Fruit fly (Drosophila melanogaster) whole organism, embryonic: Measurements from ENCODE around the gene CG10140.

Experiments
- ATbp ChIP-seq: fragments of 200-800 bp; sonication (Bioruptor generic); optimal IDR thresholded peaks from 2 replicates; lab custom pipeline; 2017; ENCODE audit warnings: missing biosample characterization, mild to moderate bottlenecking, missing genetic modification characterization, missing genetic modification reagents
- Adf1 ChIP-seq: fragments of 200-800 bp; sonication (Bioruptor generic); IDR thresholded peaks from 2 replicates; pipeline ENCODE4 v1.3.6; 2022; ENCODE audit warnings: missing biosample characterization, missing genetic modification characterization
- Aef1 ChIP-seq: fragments of 200-800 bp; sonication (Bioruptor generic); IDR thresholded peaks from 3 replicates; pipeline ENCODE4 v1.3.6; 2022; ENCODE audit warnings: missing biosample characterization, missing genetic modification characterization
- CG10209 ChIP-seq: fragments of 200-800 bp; sonication (Bioruptor generic); optimal IDR thresholded peaks from 3 replicates; lab custom pipeline; 2017; ENCODE audit warnings: missing biosample characterization, mild to moderate bottlenecking, missing genetic modification characterization, missing genetic modification reagents
- CG11398 ChIP-seq: fragments of 200-800 bp; sonication (Bioruptor generic); optimal IDR thresholded peaks from 2 replicates; lab custom pipeline; 2016; ENCODE audit warnings: missing biosample characterization, missing genetic modification characterization
- CG11456 ChIP-seq: fragments of 200-800 bp; sonication (Bioruptor generic); IDR thresholded peaks from 3 replicates; pipeline ENCODE4 v1.3.6; 2022; ENCODE audit warnings: missing biosample characterization, missing genetic modification characterization
- CG13624 ChIP-seq: fragments of 200-800 bp; sonication (Bioruptor generic); optimal IDR thresholded peaks from 2 replicates; lab custom pipeline; 2016; ENCODE audit warnings: missing biosample characterization, missing genetic modification characterization
- CG1529 ChIP-seq: fragments of 200-800 bp; sonication (Bioruptor generic); optimal IDR thresholded peaks from 3 replicates; lab custom pipeline; 2018; ENCODE audit warnings: missing biosample characterization, missing genetic modification characterization
- CG1602 ChIP-seq: fragments of 200-800 bp; sonication (Bioruptor generic); optimal IDR thresholded peaks from 3 replicates; lab custom pipeline; 2016; ENCODE audit warnings: missing biosample characterization, missing genetic modification characterization
- CG18262 ChIP-seq: fragments of 200-800 bp; optimal IDR thresholded peaks from 3 replicates; lab custom pipeline; 2019; ENCODE audit warnings: missing biosample characterization, mild to moderate bottlenecking, missing genetic modification characterization, moderate library complexity
- CG18619 ChIP-seq: fragments of 200-800 bp; sonication (Bioruptor generic); optimal IDR thresholded peaks from 3 replicates; lab custom pipeline; 2017; ENCODE audit warnings: missing biosample characterization, mild to moderate bottlenecking, missing genetic modification characterization
- CG32767 ChIP-seq: fragments of 200-800 bp; sonication (Bioruptor generic); IDR thresholded peaks from 2 replicates; pipeline ENCODE4 v1.3.6; 2022; ENCODE audit warnings: missing biosample characterization, missing genetic modification characterization
- CG3995 ChIP-seq: fragments of 200-800 bp; sonication (Bioruptor generic); optimal IDR thresholded peaks from 3 replicates; lab custom pipeline; 2016; ENCODE audit warnings: missing biosample characterization, missing genetic modification characterization
- CG4328 ChIP-seq: fragments of 200-800 bp; sonication (Bioruptor generic); optimal IDR thresholded peaks from 3 replicates; lab custom pipeline; 2017; ENCODE audit warnings: missing biosample characterization, missing genetic modification reagents, missing genetic modification characterization
- CG4707 ChIP-seq: fragments of 200-800 bp; sonication (Bioruptor generic); optimal IDR thresholded peaks from 2 replicates; lab custom pipeline; 2018; ENCODE audit warnings: missing biosample characterization, mild to moderate bottlenecking, missing genetic modification characterization, moderate library complexity
- CG4820 ChIP-seq: fragments of 200-800 bp; sonication (Bioruptor generic); optimal IDR thresholded peaks from 3 replicates; lab custom pipeline; 2016; ENCODE audit warnings: missing biosample characterization, missing genetic modification characterization
- CG6689 ChIP-seq: fragments of 200-800 bp; sonication (Bioruptor generic); IDR thresholded peaks from 2 replicates; pipeline ENCODE4 v1.3.6; 2022; ENCODE audit warnings: missing biosample characterization, missing genetic modification characterization
- CG6765 ChIP-seq: fragments of 200-800 bp; sonication (Bioruptor generic); optimal IDR thresholded peaks from 3 replicates; lab custom pipeline; 2017; ENCODE audit warnings: missing biosample characterization, mild to moderate bottlenecking, missing genetic modification characterization
- CG6791 ChIP-seq: fragments of 200-800 bp; sonication (Bioruptor generic); IDR thresholded peaks from 3 replicates; pipeline ENCODE4 v1.3.6; 2022; ENCODE audit warnings: missing biosample characterization, missing genetic modification characterization; ENCODE audit not compliant: partially characterized antibody
- CG6854 ChIP-seq: fragments of 200-800 bp; sonication (Bioruptor generic); optimal IDR thresholded peaks from 3 replicates; lab custom pipeline; 2017; ENCODE audit warnings: missing biosample characterization, mild to moderate bottlenecking, missing genetic modification characterization
- CG7271 ChIP-seq: fragments of 200-800 bp; sonication (Bioruptor generic); optimal IDR thresholded peaks from 2 replicates; lab custom pipeline; 2018; ENCODE audit warnings: missing biosample characterization, mild to moderate bottlenecking, missing genetic modification characterization, moderate library complexity
- CTCF ChIP-seq: fragments of 200-800 bp; sonication (Bioruptor generic); optimal IDR thresholded peaks from 2 replicates; lab custom pipeline; 2017; ENCODE audit warnings: missing biosample characterization, mild to moderate bottlenecking, missing genetic modification characterization, moderate library complexity
- CkIIα-i1 ChIP-seq: fragments of 200-800 bp; sonication (Bioruptor generic); IDR thresholded peaks from 2 replicates; pipeline ENCODE4 v1.3.6; 2022; ENCODE audit warnings: missing biosample characterization, missing genetic modification characterization
- D19A ChIP-seq: fragments of 200-800 bp; optimal IDR thresholded peaks from 3 replicates; lab custom pipeline; 2019; ENCODE audit warnings: missing biosample characterization, mild to moderate bottlenecking, missing genetic modification characterization, moderate library complexity
- Deaf1 ChIP-seq: fragments of 200-800 bp; optimal IDR thresholded peaks from 3 replicates; lab custom pipeline; 2019; ENCODE audit warnings: missing biosample characterization, mild to moderate bottlenecking, missing genetic modification characterization, moderate library complexity
- Dfd ChIP-seq, 2 experiments: fragments of >200 bp; optimal IDR thresholded peaks; 2 replicates each; lab custom pipeline; 2017; ENCODE audit warnings: missing biosample characterization in 2 of 2, missing genetic modification characterization in 2 of 2
- Dip2 ChIP-seq: fragments of 200-800 bp; sonication (Bioruptor generic); IDR thresholded peaks from 2 replicates; pipeline ENCODE4 v1.3.6; 2022; ENCODE audit warnings: missing biosample characterization, missing genetic modification characterization
- Doc2 ChIP-seq: fragments of 200-800 bp; sonication (Bioruptor generic); IDR thresholded peaks from 2 replicates; pipeline ENCODE4 v1.3.6; 2022; ENCODE audit warnings: missing biosample characterization, missing genetic modification characterization
- Dref ChIP-seq: fragments of 200-800 bp; sonication (Bioruptor generic); IDR thresholded peaks from 2 replicates; pipeline ENCODE4 v1.3.6; 2022; ENCODE audit warnings: missing biosample characterization, missing genetic modification characterization
- H2.0 ChIP-seq: fragments of 200-800 bp; sonication (Bioruptor generic); IDR thresholded peaks from 2 replicates; pipeline ENCODE4 v1.3.6; 2022; ENCODE audit warnings: missing biosample characterization, missing genetic modification characterization
- HmgZ ChIP-seq: fragments of 200-800 bp; sonication (Bioruptor generic); optimal IDR thresholded peaks from 2 replicates; lab custom pipeline; 2018; ENCODE audit warnings: missing biosample characterization, mild to moderate bottlenecking, missing genetic modification characterization
- Hsf ChIP-seq: fragments of 200-800 bp; sonication (Bioruptor generic); optimal IDR thresholded peaks from 3 replicates; lab custom pipeline; 2016; ENCODE audit warnings: missing biosample characterization, missing genetic modification characterization
- Jarid2 ChIP-seq: fragments of 200-800 bp; sonication (Bioruptor generic); optimal IDR thresholded peaks from 3 replicates; lab custom pipeline; 2017; ENCODE audit warnings: mild to moderate bottlenecking, missing biosample characterization, missing genetic modification reagents, missing genetic modification characterization
- Mrtf ChIP-seq: fragments of 200-800 bp; sonication (Bioruptor generic); IDR thresholded peaks from 3 replicates; pipeline ENCODE4 v1.3.6; 2022; ENCODE audit warnings: missing biosample characterization, missing genetic modification characterization
- Myb ChIP-seq: fragments of 200-800 bp; sonication (Bioruptor generic); optimal IDR thresholded peaks from 2 replicates; lab custom pipeline; 2016; ENCODE audit warnings: missing biosample characterization, missing genetic modification characterization
- Scr ChIP-seq: fragments of 200-800 bp; sonication (Bioruptor generic); IDR thresholded peaks from 2 replicates; pipeline ENCODE4 v1.3.6; 2022; ENCODE audit warnings: missing biosample characterization, missing genetic modification characterization; ENCODE audit not compliant: partially characterized antibody
- Sin3A ChIP-seq: fragments of >200 bp; optimal IDR thresholded peaks from 2 replicates; lab custom pipeline; 2018
- Tbp ChIP-seq: fragments of >200 bp; optimal IDR thresholded peaks from 2 replicates; lab custom pipeline; 2018; ENCODE audit warnings: missing biosample characterization, missing genetic modification characterization
- ap ChIP-seq: fragments of 200-800 bp; sonication (Bioruptor generic); IDR thresholded peaks from 2 replicates; pipeline ENCODE4 v1.3.6; 2022; ENCODE audit warnings: missing biosample characterization, missing genetic modification characterization
- grn ChIP-seq: fragments of 200-800 bp; sonication (Bioruptor generic); optimal IDR thresholded peaks from 3 replicates; lab custom pipeline; 2017; ENCODE audit warnings: missing biosample characterization, missing genetic modification characterization
- h ChIP-seq: fragments of >200 bp; optimal IDR thresholded peaks from 2 replicates; lab custom pipeline; 2017
- hb ChIP-seq: fragments of 200-800 bp; sonication (Bioruptor generic); IDR thresholded peaks from 3 replicates; pipeline ENCODE4 v1.3.6; 2022; ENCODE audit warnings: missing biosample characterization, missing genetic modification characterization; ENCODE audit not compliant: partially characterized antibody
- kah ChIP-seq: fragments of 200-800 bp; sonication (Bioruptor generic); optimal IDR thresholded peaks from 2 replicates; lab custom pipeline; 2018; ENCODE audit warnings: missing biosample characterization, mild to moderate bottlenecking, missing genetic modification characterization
- luna ChIP-seq: fragments of 200-800 bp; sonication (Bioruptor generic); optimal IDR thresholded peaks from 2 replicates; lab custom pipeline; 2016; ENCODE audit warnings: missing biosample characterization, missing genetic modification characterization
- mam ChIP-seq: fragments of 200-800 bp; sonication (Bioruptor generic); optimal IDR thresholded peaks from 3 replicates; lab custom pipeline; 2016; ENCODE audit warnings: missing biosample characterization, missing genetic modification characterization
- nerfin-2 ChIP-seq: fragments of 200-800 bp; sonication (Bioruptor generic); IDR thresholded peaks from 2 replicates; pipeline ENCODE4 v1.3.6; 2022; ENCODE audit warnings: missing biosample characterization, missing genetic modification characterization; ENCODE audit not compliant: partially characterized antibody
- repo ChIP-seq: fragments of 200-800 bp; sonication (Bioruptor generic); optimal IDR thresholded peaks from 2 replicates; lab custom pipeline; 2016; ENCODE audit warnings: missing biosample characterization, missing genetic modification characterization
- row ChIP-seq: fragments of 200-800 bp; sonication (Bioruptor generic); IDR thresholded peaks from 3 replicates; pipeline ENCODE4 v1.3.6; 2022; ENCODE audit warnings: missing biosample characterization, missing genetic modification characterization
- sd ChIP-seq: fragments of 200-800 bp; sonication (Bioruptor generic); optimal IDR thresholded peaks from 3 replicates; lab custom pipeline; 2018; ENCODE audit warnings: missing biosample characterization, mild to moderate bottlenecking, missing genetic modification characterization, moderate library complexity
- sr ChIP-seq: fragments of 200-800 bp; sonication (Bioruptor generic); IDR thresholded peaks from 3 replicates; pipeline ENCODE4 v1.3.6; 2022; ENCODE audit warnings: missing biosample characterization, missing genetic modification characterization
- tna ChIP-seq: fragments of 200-800 bp; sonication (Bioruptor generic); IDR thresholded peaks from 2 replicates; pipeline ENCODE4 v1.3.6; 2022; ENCODE audit warnings: missing biosample characterization, missing genetic modification characterization; ENCODE audit not compliant: partially characterized antibody

Gene CG10140

dm6 chr3L:13476566-13477452, 36.5 kb upstream of the CG10140 start (continued):
- TF ChIP-seq Sin3A (lab: Kevin White, UChicago) (no peak), sr (GFP tag; lab: Robert Waterston, UW) (peak; percentile 85), Dref (GFP tag; lab: Robert Waterston, UW) (no peak), CG32767 (GFP tag; lab: Robert Waterston, UW) (peak; percentile 91), CG4328 (peak; percentile 88), sd (peak; percentile 99), CG11456 (peak; percentile 70; the same call in 2 of the 3 replicates), CTCF (GFP tag; lab: Kevin White, UChicago) (peak; percentile 64), Scr (GFP tag; lab: Robert Waterston, UW) (no peak), grn (peak; percentile 21), Aef1 (GFP tag; lab: Robert Waterston, UW) (peak; percentile 79), Dip2 (GFP tag; lab: Robert Waterston, UW) (no peak), hb (GFP tag; lab: Robert Waterston, UW) (no peak), ATbp (GFP tag; lab: Kevin White, UChicago) (peak; percentile 91), Dfd (GFP tag; optimal IDR thresholded peaks at IDR 0.05; lab: Kevin White, UChicago) (no peak), Hsf (GFP tag; lab: Kevin White, UChicago) (peak; percentile 74), repo (GFP tag; lab: Kevin White, UChicago) (peak; percentile 68), HmgZ (tag; lab: Kevin White, UChicago) (peak; percentile 82), Jarid2 (GFP tag; lab: Kevin White, UChicago) (peak; percentile 70), tna (GFP tag; lab: Robert Waterston, UW) (no peak), CG1529 (GFP tag; lab: Kevin White, UChicago) (peak; percentile 82), Mrtf (GFP tag; lab: Robert Waterston, UW) (peak; percentile 71; the same call in 2 of the 3 replicates), h (no peak), CG6765 (peak; percentile 65), CG1602 (GFP tag; lab: Kevin White, UChicago) (peak; percentile 83), CG6854 (GFP tag; lab: Kevin White, UChicago) (peak; percentile 78), CG6791 (GFP tag; lab: Robert Waterston, UW) (no peak), H2.0 (GFP tag; lab: Robert Waterston, UW) (peak; percentile 79), CG18262 (tag; lab: Kevin White, UChicago) (peak; percentile 94), CG10209 (GFP tag; lab: Kevin White, UChicago) (peak; percentile 93), Deaf1 (tag; lab: Kevin White, UChicago) (peak; percentile 74), ap (GFP tag; lab: Robert Waterston, UW) (peak; percentile 66), CG4707 (peak; percentile 59), nerfin-2 (GFP tag; lab: Robert Waterston, UW) (no peak), Doc2 (GFP tag; lab: Robert Waterston, UW) (no peak), row (GFP tag; lab: Robert Waterston, UW) (peak; percentile 86), CG7271 (tag; lab: Kevin White, UChicago) (no peak), CG13624 (GFP tag; lab: Kevin White, UChicago) (peak; percentile 59), CkIIα-i1 (GFP tag; lab: Robert Waterston, UW) (no peak), D19A (peak; percentile 88), Adf1 (GFP tag; lab: Robert Waterston, UW) (peak; percentile 23; the same call in 1 of the 2 replicates), CG4820 (GFP tag; lab: Kevin White, UChicago) (peak; percentile 90), Tbp (GFP tag; lab: Kevin White, UChicago) (no peak), mam (GFP tag; lab: Kevin White, UChicago) (peak; percentile 61), CG18619 (GFP tag; lab: Kevin White, UChicago) (peak; percentile 93), CG11398 (peak; percentile 35), CG3995 (GFP tag; lab: Kevin White, UChicago) (peak; percentile 48), CG6689 (peak; percentile 87), Myb (GFP tag; lab: Kevin White, UChicago) (peak; percentile 30), luna (GFP tag; lab: Kevin White, UChicago) (no peak), kah (GFP tag; lab: Kevin White, UChicago) (peak; percentile 80)
